Fruit fly (Drosophila melanogaster): Measurements from ENCODE around the gene CG1208.

Gene CG1208

DNA sequence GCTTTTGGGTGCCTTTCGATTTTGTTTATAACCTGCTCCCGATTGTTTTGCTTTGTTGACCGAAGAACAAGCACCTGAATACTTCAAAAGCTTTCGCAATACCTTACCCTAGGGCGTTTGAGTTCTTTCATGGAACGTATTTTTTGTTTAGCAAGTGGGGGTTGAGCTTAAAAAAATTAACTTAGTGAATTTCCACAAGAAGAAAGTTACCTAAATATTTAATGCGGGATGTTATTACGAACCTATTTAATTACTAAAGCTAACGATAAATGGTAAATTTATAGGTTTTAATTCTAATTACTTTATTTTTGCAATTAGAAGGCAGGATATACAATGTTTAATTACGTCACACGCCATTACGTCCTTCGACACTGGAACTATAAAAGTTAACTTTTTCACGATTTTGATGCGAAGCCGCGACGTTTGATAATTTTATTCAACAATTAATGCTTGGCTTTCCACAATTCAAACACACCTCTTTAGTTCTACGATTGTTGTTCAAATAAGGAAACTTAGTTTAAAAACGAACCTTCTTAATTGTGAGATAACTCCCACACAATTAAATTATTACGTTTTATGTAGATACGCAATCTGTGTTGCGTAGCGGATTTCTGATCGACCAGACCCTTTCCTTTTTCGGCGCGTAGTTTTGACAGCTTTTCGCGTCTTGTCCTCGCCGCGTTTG is 29.9 kb downstream of the CG1208 start (continued):
- TF ChIP-seq CG3281 (GFP tag; optimal IDR thresholded peaks at IDR 0.05) (peak; percentile 67), corto (GFP tag; optimal IDR thresholded peaks at IDR 0.05) (no peak), slbo (GFP tag; IDR thresholded peaks at IDR 0.05) (peak; percentile 75), Hand (GFP tag; optimal IDR thresholded peaks at IDR 0.05) (no peak), pb (GFP tag; optimal IDR thresholded peaks at IDR 0.05) (no peak), sd (tag; optimal IDR thresholded peaks at IDR 0.05) (no peak), Dip2 (GFP tag; IDR thresholded peaks at IDR 0.05) (no peak), Mrtf (GFP tag; IDR thresholded peaks at IDR 0.05) (0 out of 3 replicates have a peak, but pooled peaks have one; percentile 26), sug (tag; optimal IDR thresholded peaks at IDR 0.05) (peak; percentile 16), CG11085 (GFP tag; IDR thresholded peaks at IDR 0.05) (no peak), Eip74EF (GFP tag; optimal IDR thresholded peaks at IDR 0.05) (no peak), CG4854 (GFP tag; optimal IDR thresholded peaks at IDR 0.05) (no peak), zfh2 (GFP tag; optimal IDR thresholded peaks at IDR 0.05) (peak; percentile 58), CG6854 (GFP tag; optimal IDR thresholded peaks at IDR 0.05) (peak; percentile 3), CG18262 (tag; optimal IDR thresholded peaks at IDR 0.05) (peak; percentile 37), CG11504 (tag; optimal IDR thresholded peaks at IDR 0.05) (peak; percentile 42), gsb-n (tag; optimal IDR thresholded peaks at IDR 0.05) (no peak), fu2 (GFP tag; optimal IDR thresholded peaks at IDR 0.05) (peak; percentile 16), ro (GFP tag; IDR thresholded peaks at IDR 0.05) (no peak), mam (GFP tag; optimal IDR thresholded peaks at IDR 0.05) (peak; percentile 35), mirr (GFP tag; optimal IDR thresholded peaks at IDR 0.05) (no peak), hb (GFP tag; IDR thresholded peaks at IDR 0.05; ENCODE audit: partially characterized antibody) (no peak), gcm2 (GFP tag; optimal IDR thresholded peaks at IDR 0.05) (no peak), vfl (GFP tag; optimal IDR thresholded peaks at IDR 0.05) (peak; percentile 2), CG15514 (GFP tag; optimal IDR thresholded peaks at IDR 0.05) (peak; percentile 25), zfh1 (GFP tag; IDR thresholded peaks at IDR 0.05) (0 out of 3 replicates have a peak, but pooled peaks have one; percentile 23), dysf (GFP tag; IDR thresholded peaks at IDR 0.05) (no peak; the same call in 1 of the 3 replicates), CG1792 (GFP tag; optimal IDR thresholded peaks at IDR 0.05) (peak; percentile 23), CG11695 (GFP tag; IDR thresholded peaks at IDR 0.05) (0 out of 3 replicates have a peak, but pooled peaks have one; percentile 38), CG10654 (GFP tag; optimal IDR thresholded peaks at IDR 0.05) (no peak), emc (GFP tag; optimal IDR thresholded peaks at IDR 0.05) (no peak), Scr (GFP tag; IDR thresholded peaks at IDR 0.05; ENCODE audit: partially characterized antibody) (no peak), grau (tag; optimal IDR thresholded peaks at IDR 0.05) (peak; percentile 38), Dfd (GFP tag; optimal IDR thresholded peaks at IDR 0.05) (no peak), CG10462 (GFP tag; optimal IDR thresholded peaks at IDR 0.05) (no peak), Xrp1 (GFP tag; IDR thresholded peaks at IDR 0.05) (no peak), gro (GFP tag; optimal IDR thresholded peaks at IDR 0.05) (peak; percentile 2), Usf (GFP tag; optimal IDR thresholded peaks at IDR 0.05) (peak; percentile 48), CG5245 (GFP tag; optimal IDR thresholded peaks at IDR 0.05) (no peak), al (GFP tag; IDR thresholded peaks at IDR 0.05) (0 out of 2 replicates have a peak, but pooled peaks have one; percentile 7), CG9609 (GFP tag; optimal IDR thresholded peaks at IDR 0.05) (peak; percentile 1), Adf1 (GFP tag; IDR thresholded peaks at IDR 0.05) (no peak), CG7928 (GFP tag; optimal IDR thresholded peaks at IDR 0.05) (peak; percentile 23), D19A (tag; optimal IDR thresholded peaks at IDR 0.05) (peak; percentile 37), Hr3 (GFP tag; optimal IDR thresholded peaks at IDR 0.05) (no peak), CG18599 (GFP tag; optimal IDR thresholded peaks at IDR 0.05) (peak; percentile 56), klu (GFP tag; IDR thresholded peaks at IDR 0.05) (no peak), CG11456 (GFP tag; IDR thresholded peaks at IDR 0.05) (peak; percentile 73; the same call in 2 of the 3 replicates), Hsf (GFP tag; optimal IDR thresholded peaks at IDR 0.05) (peak; percentile 22), hbn (GFP tag; IDR thresholded peaks at IDR 0.05; ENCODE audit: partially characterized antibody) (no peak)
